Fruit fly (Drosophila melanogaster): Measurements from ENCODE around the gene Taf3.

Gene Taf3

DNA sequence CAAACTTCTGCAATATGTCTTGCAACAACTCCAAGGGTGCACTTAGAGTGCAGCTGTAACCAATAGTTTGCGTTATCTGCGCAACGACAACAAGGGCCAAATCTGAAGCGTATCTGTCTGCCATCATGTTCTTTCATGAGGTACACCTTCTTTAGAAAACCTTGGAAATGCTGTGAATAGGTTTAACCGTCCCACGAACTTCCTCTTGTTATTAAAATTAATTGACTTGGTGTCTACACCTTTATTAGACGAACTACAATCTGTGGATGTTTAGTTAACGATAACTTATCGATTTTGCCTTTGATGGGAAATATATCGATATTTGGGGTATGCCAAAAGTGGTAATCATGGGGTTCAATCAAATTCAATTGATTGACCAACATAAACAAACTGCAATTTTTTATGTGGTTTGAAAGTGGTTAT lies at the start of gene Taf3:
Taf3 (minus strand) TSS at position 286 of the 423 bp plus-strand sequence.
- peak; percentile 16 for TF ChIP-seq CG12768 (GFP tag; optimal IDR thresholded peaks at IDR 0.05)
- TF ChIP-seq ovo (GFP tag; optimal IDR thresholded peaks at IDR 0.05), result no peak
- TF ChIP-seq Hr96 (GFP tag; optimal IDR thresholded peaks at IDR 0.05), result no peak
- TF ChIP-seq bab1 (GFP tag; optimal IDR thresholded peaks at IDR 0.05), result peak; percentile 66

DNA sequence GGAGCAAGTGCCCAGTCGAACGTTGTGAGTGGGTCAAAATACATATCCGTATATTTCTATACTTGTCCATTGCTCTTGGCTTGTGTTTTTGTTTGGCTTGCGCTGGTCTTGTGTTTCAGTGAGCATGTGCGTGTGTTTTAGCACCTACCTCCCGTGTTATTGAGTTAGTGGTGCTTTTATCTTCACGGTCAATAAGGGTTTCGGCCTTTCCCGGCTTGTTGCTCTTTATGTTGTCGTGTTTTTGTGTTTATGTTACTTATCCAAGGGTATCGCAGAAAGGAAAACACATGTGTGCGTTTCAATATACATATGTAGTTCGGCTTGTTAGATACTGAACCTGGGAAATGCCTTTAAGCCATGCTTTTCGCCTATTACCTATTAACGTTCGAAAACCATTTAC lies 43.2 kb upstream of the Taf3 start:
- no peak for TF ChIP-seq Clk (GFP tag; optimal IDR thresholded peaks at IDR 0.05)
- TF ChIP-seq CG7101 (tag; optimal IDR thresholded peaks at IDR 0.05), result no peak

DNA sequence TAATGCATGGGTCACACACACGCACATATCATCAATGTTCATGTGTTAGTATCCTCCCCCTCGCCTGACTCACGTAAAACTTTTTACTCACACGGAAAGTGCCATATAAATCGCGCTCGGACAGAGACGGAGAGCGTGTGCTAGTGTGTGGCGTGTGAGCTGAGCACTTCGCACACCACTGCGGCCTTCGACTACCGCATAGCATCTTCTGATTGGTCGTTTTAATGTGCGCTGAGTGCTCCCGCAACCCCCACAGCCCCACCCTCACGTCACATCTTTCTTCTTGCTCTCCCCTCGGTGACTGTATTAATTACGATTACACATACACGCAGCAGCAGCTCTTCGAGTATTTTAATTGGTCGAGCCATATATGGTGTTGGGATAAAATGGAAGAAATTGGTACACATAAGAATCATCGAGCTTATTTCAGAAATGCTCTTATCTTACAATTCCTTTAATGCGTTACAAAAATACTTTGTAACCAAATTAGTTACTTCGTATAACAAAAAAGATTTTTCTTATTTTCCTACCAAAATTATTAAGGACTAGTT lies 41.9 kb upstream of the Taf3 start:
- TF ChIP-seq cnc (optimal IDR thresholded peaks at IDR 0.05) (no peak), kay (GFP tag; ENCODE audit: borderline replicate concordance) (peak; percentile 90), CG12768 (GFP tag; optimal IDR thresholded peaks at IDR 0.05) (peak; percentile 30), CG7101 (tag; optimal IDR thresholded peaks at IDR 0.05) (no peak), CG11617 (GFP tag; optimal IDR thresholded peaks at IDR 0.05) (no peak), toe (GFP tag; optimal IDR thresholded peaks at IDR 0.05) (no peak), pad (GFP tag; optimal IDR thresholded peaks at IDR 0.05) (peak; percentile 20)

DNA sequence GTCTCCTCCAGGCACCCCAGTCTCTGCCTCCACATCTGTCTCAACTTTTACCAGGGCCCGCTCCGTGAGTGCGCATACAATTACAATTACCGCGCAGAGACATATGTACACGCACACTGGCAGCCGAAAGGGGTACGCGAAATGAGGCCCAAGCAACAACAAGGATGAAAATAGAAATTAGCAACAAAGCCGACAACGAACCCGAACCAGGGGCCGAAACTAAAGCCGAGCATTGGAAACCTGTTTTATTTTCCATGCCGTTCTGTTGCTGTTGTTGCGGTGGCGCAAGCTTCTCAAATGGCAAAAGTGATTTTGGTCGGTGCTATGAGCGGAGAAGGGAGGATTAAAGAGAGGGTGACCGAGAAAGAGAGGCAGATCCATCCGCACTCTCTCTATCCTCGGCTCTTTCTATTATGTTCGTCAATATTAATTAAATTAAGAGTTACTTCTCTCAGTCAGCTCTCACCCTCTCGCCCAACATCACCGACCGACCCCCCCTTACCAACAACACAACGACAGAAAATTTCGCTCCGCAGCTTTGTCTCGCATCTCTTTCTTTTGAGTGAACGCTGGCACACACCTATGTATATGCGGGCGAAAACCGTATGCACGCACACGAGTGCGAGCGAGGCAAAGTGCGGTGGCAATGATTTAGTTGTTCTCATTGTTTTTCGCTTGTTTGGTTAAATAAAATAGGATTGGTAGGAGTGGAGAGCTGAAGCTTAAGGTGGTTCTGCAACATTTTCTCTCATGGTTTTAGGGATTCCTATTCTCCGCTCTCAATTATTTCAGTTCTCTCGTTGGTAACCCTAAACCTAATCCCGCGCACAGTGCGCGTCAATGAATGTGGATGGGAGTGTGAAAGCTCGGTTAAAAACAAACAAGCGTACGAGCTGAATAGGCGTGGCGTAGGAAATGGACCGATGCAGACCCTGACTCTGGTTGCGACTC lies 40.9 kb upstream of the Taf3 start:
- TF ChIP-seq Crg-1 (GFP tag; optimal IDR thresholded peaks at IDR 0.05) (no peak), ovo (GFP tag; optimal IDR thresholded peaks at IDR 0.05) (no peak), CG7045 (GFP tag; optimal IDR thresholded peaks at IDR 0.05) (no peak), kay (GFP tag; ENCODE audit: borderline replicate concordance) (no peak), Clk (GFP tag; optimal IDR thresholded peaks at IDR 0.05) (no peak), CG7101 (tag; optimal IDR thresholded peaks at IDR 0.05) (no peak), CG5204 (GFP tag; optimal IDR thresholded peaks at IDR 0.05) (no peak), pad (GFP tag; optimal IDR thresholded peaks at IDR 0.05) (no peak), tj (GFP tag; optimal IDR thresholded peaks at IDR 0.05) (no peak), Mnt (GFP tag; optimal IDR thresholded peaks at IDR 0.05) (no peak), Hr96 (GFP tag; optimal IDR thresholded peaks at IDR 0.05) (no peak), CG12768 (GFP tag; optimal IDR thresholded peaks at IDR 0.05) (no peak), cnc (optimal IDR thresholded peaks at IDR 0.05) (no peak), CG33017 (tag; optimal IDR thresholded peaks at IDR 0.05) (no peak), CG11617 (GFP tag; optimal IDR thresholded peaks at IDR 0.05) (no peak), CG14711 (tag; optimal IDR thresholded peaks at IDR 0.05) (no peak), CG1620 (GFP tag; optimal IDR thresholded peaks at IDR 0.05) (no peak), toe (GFP tag; optimal IDR thresholded peaks at IDR 0.05) (no peak), bab1 (GFP tag; optimal IDR thresholded peaks at IDR 0.05) (no peak), cic (GFP tag; optimal IDR thresholded peaks at IDR 0.05) (no peak)

DNA sequence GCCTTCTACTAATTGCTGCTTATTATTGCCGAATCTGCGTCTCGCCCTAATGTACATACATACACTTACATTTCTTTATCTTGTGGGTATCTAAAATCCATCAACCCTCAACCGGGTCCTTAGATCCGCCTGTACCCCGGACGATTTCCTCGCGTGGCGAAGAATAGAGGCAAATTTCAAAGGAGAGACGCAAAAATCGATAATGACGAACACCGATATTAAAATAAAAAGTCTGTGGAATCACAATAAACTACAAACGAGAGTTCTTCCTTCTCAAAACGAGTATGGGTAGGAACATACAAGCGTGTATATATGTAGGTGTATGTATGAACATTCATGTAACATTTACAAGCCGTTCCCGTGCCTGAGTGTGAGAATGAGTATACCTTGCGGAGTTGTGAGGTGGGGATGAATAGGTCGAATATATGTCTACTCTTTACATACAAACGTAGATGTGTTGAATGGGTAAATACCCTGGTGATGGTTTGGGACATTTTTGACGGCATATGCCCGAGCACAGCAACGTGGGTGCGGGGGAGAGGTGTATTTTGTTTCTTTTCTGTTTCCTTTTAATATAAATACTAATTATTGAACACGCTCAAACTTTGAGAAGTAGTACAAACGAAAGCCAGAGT lies 39.5 kb upstream of the Taf3 start:
- TF ChIP-seq CG7101 (tag; optimal IDR thresholded peaks at IDR 0.05) (no peak), kay (GFP tag; ENCODE audit: borderline replicate concordance) (peak; percentile 78)

DNA sequence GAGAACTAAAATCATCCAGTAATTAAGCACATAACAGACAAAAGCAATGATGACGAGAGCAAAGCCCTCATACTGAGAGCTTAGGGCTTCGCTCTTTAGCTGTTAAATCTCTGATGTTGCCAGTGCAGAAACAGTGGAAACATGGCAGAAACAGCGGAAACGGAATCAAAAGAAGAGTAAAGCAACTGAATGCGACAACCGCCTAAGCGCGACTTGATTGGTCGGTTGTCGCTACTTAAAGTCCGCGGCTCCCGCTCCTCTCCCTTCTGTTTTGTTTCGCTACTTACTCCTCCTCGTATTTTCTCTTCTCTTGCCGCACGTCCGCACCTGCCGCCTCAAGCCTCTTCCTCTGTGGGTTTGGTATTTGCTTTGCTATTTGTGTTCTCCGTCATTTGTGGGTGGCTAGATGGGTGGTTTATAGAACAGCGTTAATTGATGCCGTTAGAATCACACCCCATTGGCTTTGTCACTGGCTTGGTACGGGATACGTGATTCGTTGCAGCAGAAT lies 38.5 kb upstream of the Taf3 start:
- no peak for TF ChIP-seq ovo (GFP tag; optimal IDR thresholded peaks at IDR 0.05)
- no peak for TF ChIP-seq CG33017 (tag; optimal IDR thresholded peaks at IDR 0.05)
- TF ChIP-seq cnc (optimal IDR thresholded peaks at IDR 0.05), result no peak
- TF ChIP-seq bab1 (GFP tag; optimal IDR thresholded peaks at IDR 0.05), result no peak
- TF ChIP-seq tj (GFP tag; optimal IDR thresholded peaks at IDR 0.05), result no peak
- TF ChIP-seq CG12768 (GFP tag; optimal IDR thresholded peaks at IDR 0.05), result no peak
- TF ChIP-seq CG7045 (GFP tag; optimal IDR thresholded peaks at IDR 0.05), result no peak
- TF ChIP-seq CG5204 (GFP tag; optimal IDR thresholded peaks at IDR 0.05), result no peak
- TF ChIP-seq kay (GFP tag; ENCODE audit: borderline replicate concordance), result no peak
- TF ChIP-seq CG11617 (GFP tag; optimal IDR thresholded peaks at IDR 0.05), result no peak
- no peak for TF ChIP-seq pad (GFP tag; optimal IDR thresholded peaks at IDR 0.05)
- TF ChIP-seq Mnt (GFP tag; optimal IDR thresholded peaks at IDR 0.05), result no peak
- no peak for TF ChIP-seq CG14711 (tag; optimal IDR thresholded peaks at IDR 0.05)

Measured in whole organism, adult.